Fruit fly (Drosophila melanogaster): ENCODE measurements around the gene CG34308.

- TF ChIP-seq pan (optimal IDR thresholded peaks at IDR 0.05) (no peak), usp (GFP tag; optimal IDR thresholded peaks at IDR 0.05) (no peak), psq (optimal IDR thresholded peaks at IDR 0.05) (no peak)
Measured at dm6 chr3R:13068022-13068421, 21.0 kb upstream of the CG34308 start.
